Worm (Caenorhabditis elegans) whole organism, early embryonic: ENCODE results near the gene pat-4.
"Not testable (repeated sequence)": the region's sequence is repeated elsewhere in the genome, so short reads cannot be mapped to it uniquely, and the experiment has no call there.

Experiments used
- B0310.2 ChIP-seq: sonication (generic microtip); optimal IDR thresholded peaks from 2 replicates; lab custom pipeline; 2016; ENCODE audit warnings: mild to moderate bottlenecking, missing genetic modification characterization, missing compliant biosample characterization
- F13C5.2 ChIP-seq: sonication (generic microtip); optimal IDR thresholded peaks from 2 replicates; lab custom pipeline; 2017; ENCODE audit warnings: mild to moderate bottlenecking, missing genetic modification characterization, inconsistent platforms, missing compliant biosample characterization
- aly-1 ChIP-seq: sonication (generic microtip); optimal IDR thresholded peaks from 2 replicates; lab custom pipeline; 2016; ENCODE audit warnings: missing genetic modification characterization, missing compliant biosample characterization
- ama-1 ChIP-seq: fragments of 150-350 bp; optimal IDR thresholded peaks from 2 replicates; lab custom pipeline; 2014
- ceh-13 ChIP-seq: fragments of 200-800 bp; sonication (Bioruptor generic); optimal IDR thresholded peaks from 2 replicates; lab custom pipeline; 2018; ENCODE audit warnings: mild to moderate bottlenecking, missing genetic modification characterization, missing compliant biosample characterization
- ceh-36 ChIP-seq: sonication (generic microtip); optimal IDR thresholded peaks from 2 replicates; lab custom pipeline; 2016; ENCODE audit warnings: missing genetic modification characterization, inconsistent platforms, missing compliant biosample characterization
- ets-7 ChIP-seq: sonication (generic microtip); optimal IDR thresholded peaks from 2 replicates; lab custom pipeline; 2016; ENCODE audit warnings: missing genotype, missing genetic modification characterization, missing compliant biosample characterization
- flt-1 ChIP-seq: fragments of 200-800 bp; sonication (Bioruptor generic); IDR thresholded peaks from 2 replicates; pipeline ENCODE4 v1.3.6; 2022; ENCODE audit warnings: missing genetic modification characterization, missing compliant biosample characterization
- hmbx-1 ChIP-seq: sonication (generic microtip); optimal IDR thresholded peaks from 2 replicates; lab custom pipeline; 2016; ENCODE audit warnings: mild to moderate bottlenecking, missing genetic modification characterization, missing compliant biosample characterization
- hmg-4 ChIP-seq: fragments of 200-800 bp; sonication (Bioruptor generic); optimal IDR thresholded peaks from 2 replicates; lab custom pipeline; 2018; ENCODE audit warnings: mild to moderate bottlenecking, missing genetic modification characterization, missing compliant biosample characterization
- hnd-1 ChIP-seq: sonication (generic microtip); optimal IDR thresholded peaks from 2 replicates; lab custom pipeline; 2016; ENCODE audit warnings: missing genetic modification characterization, missing compliant biosample characterization
- pes-1 ChIP-seq: fragments of 200-800 bp; sonication (Bioruptor generic); IDR thresholded peaks from 2 replicates; pipeline ENCODE4 v1.3.6; 2022; ENCODE audit warnings: missing genetic modification reagents, missing genetic modification characterization, missing compliant biosample characterization
- scrt-1 ChIP-seq: fragments of 200-800 bp; sonication (Bioruptor generic); IDR thresholded peaks from 2 replicates; pipeline ENCODE4 v1.3.6; 2022; ENCODE audit warnings: missing genetic modification characterization, missing compliant biosample characterization
- sea-1 ChIP-seq: fragments of 200-800 bp; sonication (Bioruptor generic); conservative IDR thresholded peaks from 2 replicates; pipeline ENCODE4 v1.3.6; 2022; ENCODE audit warnings: missing genetic modification characterization, missing compliant biosample characterization
- tbx-11 ChIP-seq: fragments of 200-800 bp; sonication (Bioruptor generic); IDR thresholded peaks from 2 replicates; pipeline ENCODE4 v1.3.6; 2022; ENCODE audit warnings: missing genetic modification characterization, missing compliant biosample characterization
- tbx-37 ChIP-seq: fragments of 200-800 bp; sonication (Bioruptor generic); conservative IDR thresholded peaks from 2 replicates; pipeline ENCODE4 v1.3.6; 2022; ENCODE audit warnings: missing genetic modification reagents, missing genetic modification characterization, missing compliant biosample characterization
- tra-4 ChIP-seq: sonication (generic microtip); optimal IDR thresholded peaks from 2 replicates; lab custom pipeline; 2017; ENCODE audit warnings: missing genetic modification characterization, missing compliant biosample characterization

Gene pat-4

ce11 chrIII:130650-131049 is 36.0 kb upstream of the pat-4 start, which contains the start of the genes nhr-280 and C29F9.2:
nhr-280 (minus strand) TSS chrIII:130750.
C29F9.2 (plus strand) TSS chrIII:130947.
- TF ChIP-seq hmbx-1 (tag; lab: Kevin White, UChicago) (no peak), hnd-1 (tag; lab: Kevin White, UChicago) (no peak), ceh-36 (tag; lab: Kevin White, UChicago) (no peak), sea-1 (no peak), B0310.2 (no peak), tbx-37 (GFP tag; lab: Robert Waterston, UW) (no peak), ets-7 (tag; lab: Kevin White, UChicago) (no peak)

- TF ChIP-seq tra-4 (tag; lab: Kevin White, UChicago): no peak
Measured at ce11 chrIII:124478-124877, 29.9 kb upstream of the pat-4 start, which contains the start of gene pals-23. pals-23 (plus strand) TSS chrIII:124778.

- TF ChIP-seq aly-1; B0310.2; ceh-36 (tag; lab: Kevin White, UChicago): not testable (repeated sequence)
Measured at ce11 chrIII:121983-122449, 27.4 kb upstream of the pat-4 start, which contains the start of gene C29F9.12. C29F9.12 (minus strand) TSS chrIII:122033.

- TF ChIP-seq flt-1 (GFP tag; lab: Robert Waterston, UW) (no peak), hmbx-1 (tag; lab: Kevin White, UChicago) (no peak), scrt-1 (no peak), sea-1 (no peak), ceh-13 (GFP tag; lab: Kevin White, UChicago) (no peak), pes-1 (GFP tag; lab: Robert Waterston, UW) (no peak), ama-1 (lab: Kevin White, UChicago) (no peak), ceh-36 (tag; lab: Kevin White, UChicago) (no peak), tbx-37 (GFP tag; lab: Robert Waterston, UW) (no peak), hmg-4 (GFP tag; lab: Kevin White, UChicago) (no peak)
Measured at ce11 chrIII:120199-120598, 25.6 kb upstream of the pat-4 start, which contains the start of gene pals-24. pals-24 (plus strand) TSS chrIII:120435.

ce11 chrIII:117857-118256 is 23.2 kb upstream of the pat-4 start:
- TF ChIP-seq ceh-36 (tag; lab: Kevin White, UChicago) (peak; percentile 45), ceh-13 (GFP tag; lab: Kevin White, UChicago) (no peak)

- no peak for TF ChIP-seq ceh-36 (tag; lab: Kevin White, UChicago)
- TF ChIP-seq pes-1 (GFP tag; lab: Robert Waterston, UW): no peak
- TF ChIP-seq tbx-11 (GFP tag; lab: Robert Waterston, UW): no peak
- no peak for TF ChIP-seq F13C5.2 (tag; lab: Kevin White, UChicago)
- no peak for TF ChIP-seq tbx-37 (GFP tag; lab: Robert Waterston, UW)
- no peak for TF ChIP-seq hmbx-1 (tag; lab: Kevin White, UChicago)
- no peak for TF ChIP-seq hnd-1 (tag; lab: Kevin White, UChicago)
- no peak for TF ChIP-seq B0310.2
- TF ChIP-seq ama-1 (lab: Kevin White, UChicago): no peak
- TF ChIP-seq ets-7 (tag; lab: Kevin White, UChicago): no peak
- no peak for TF ChIP-seq hmg-4 (GFP tag; lab: Kevin White, UChicago)
- no peak for TF ChIP-seq sea-1
- no peak for TF ChIP-seq tra-4 (tag; lab: Kevin White, UChicago)
- no peak for TF ChIP-seq scrt-1
- no peak for TF ChIP-seq flt-1 (GFP tag; lab: Robert Waterston, UW)
Measured at ce11 chrIII:117210-117609, 22.6 kb upstream of the pat-4 start, which contains the start of gene C29F9.5. C29F9.5 (plus strand) TSS chrIII:117510.

ce11 chrIII:114603-115002 is 20.0 kb upstream of the pat-4 start, which contains the start of gene C29F9.6:
C29F9.6 (plus strand) TSS chrIII:114903.
- TF ChIP-seq tra-4 (tag; lab: Kevin White, UChicago): no peak
- TF ChIP-seq sea-1: no peak
- no peak for TF ChIP-seq tbx-37 (GFP tag; lab: Robert Waterston, UW)
- TF ChIP-seq scrt-1: no peak

- not testable (repeated sequence) for TF ChIP-seq ets-7, hnd-1, F13C5.2 (tag; lab: Kevin White, UChicago)
Measured at ce11 chrIII:98822-99221, 4.2 kb upstream of the pat-4 start, which contains the start of gene C29F9.9. C29F9.9 (minus strand) TSS chrIII:98922.

- TF ChIP-seq F13C5.2 (tag; lab: Kevin White, UChicago); tbx-37 (GFP tag; lab: Robert Waterston, UW); flt-1 (GFP tag; lab: Robert Waterston, UW): not testable (repeated sequence)
Measured at ce11 chrIII:97018-97417, 2.4 kb upstream of the pat-4 start, which contains the start of gene C29F9.8. C29F9.8 (minus strand) TSS chrIII:97118.
